Worm (Caenorhabditis elegans) whole organism, midembryonic: ENCODE data around the gene pfd-2.

ENCODE experiments used
- T22C8.4 ChIP-seq: fragments of 200-800 bp; sonication (Bioruptor generic); IDR thresholded peaks from 2 replicates; pipeline ENCODE4 v1.3.6; 2022; ENCODE audit warnings: missing genetic modification characterization, missing compliant biosample characterization
- cog-1 ChIP-seq: sonication (generic microtip); optimal IDR thresholded peaks from 2 replicates; lab custom pipeline; 2016; ENCODE audit warnings: missing genetic modification characterization, missing compliant biosample characterization
- flt-1 ChIP-seq: fragments of 200-800 bp; sonication (Bioruptor generic); IDR thresholded peaks from 2 replicates; pipeline ENCODE4 v1.3.6; 2022; ENCODE audit warnings: missing genetic modification characterization, missing compliant biosample characterization
- klf-2 ChIP-seq: fragments of 200-800 bp; sonication (Bioruptor generic); conservative IDR thresholded peaks from 2 replicates; pipeline ENCODE4 v1.3.6; 2022; ENCODE audit warnings: missing genetic modification reagents, missing genetic modification characterization, missing compliant biosample characterization
- med-1 ChIP-seq: sonication (generic microtip); optimal IDR thresholded peaks from 2 replicates; lab custom pipeline; 2017; ENCODE audit warnings: missing genetic modification characterization, mild to moderate bottlenecking, missing compliant biosample characterization, antibody characterized with exemption, missing genetic modification reagents; ENCODE audit not compliant: insufficient read depth
- ref-1 ChIP-seq: fragments of 200-800 bp; sonication (Bioruptor generic); conservative IDR thresholded peaks from 2 replicates; pipeline ENCODE4 v1.3.6; 2022; ENCODE audit warnings: missing genetic modification reagents, missing genetic modification characterization, missing compliant biosample characterization
- tab-1 ChIP-seq: fragments of 200-800 bp; sonication (Bioruptor generic); IDR thresholded peaks from 2 replicates; pipeline ENCODE4 v1.3.6; 2022; ENCODE audit warnings: missing genetic modification characterization, missing compliant biosample characterization
- ztf-23 ChIP-seq: fragments of 200-800 bp; sonication (Bioruptor generic); IDR thresholded peaks from 2 replicates; pipeline ENCODE4 v1.3.6; 2022; ENCODE audit warnings: missing genetic modification reagents, missing genetic modification characterization, missing compliant biosample characterization
- ztf-29 ChIP-seq: fragments of 200-800 bp; sonication (Bioruptor generic); IDR thresholded peaks from 2 replicates; pipeline ENCODE4 v1.3.6; 2022; ENCODE audit warnings: missing genetic modification reagents, missing genetic modification characterization, missing compliant biosample characterization

DNA sequence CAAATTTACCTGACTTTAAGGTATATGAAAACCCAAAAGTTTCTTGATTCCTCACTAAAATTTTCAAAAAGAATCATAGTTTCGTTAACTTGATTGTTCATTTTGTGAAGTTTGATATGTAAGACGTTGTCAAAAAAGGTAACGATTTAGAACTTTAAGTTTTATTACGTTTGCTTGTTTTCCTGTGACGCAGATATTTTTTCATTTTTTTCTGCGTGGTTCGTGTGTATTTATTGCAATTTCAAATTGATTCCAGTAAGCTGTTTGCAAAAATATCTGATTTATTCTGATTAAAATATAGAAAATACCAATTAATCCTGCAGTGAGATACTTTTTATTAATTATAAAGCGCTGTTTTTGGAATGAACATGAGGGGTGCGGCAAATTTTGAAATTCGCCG, 10.5 kb upstream of the pfd-2 start, which contains the start of gene srw-40:
- TF ChIP-seq cog-1 (tag; lab: Kevin White, UChicago): no peak
- no peak for TF ChIP-seq med-1 (GFP tag; lab: Kevin White, UChicago)
- TF ChIP-seq T22C8.4 (GFP tag; lab: Robert Waterston, UW): no peak
- TF ChIP-seq flt-1 (GFP tag; lab: Robert Waterston, UW): no peak
- TF ChIP-seq ztf-29 (GFP tag; lab: Robert Waterston, UW): no peak
- no peak for TF ChIP-seq tab-1 (GFP tag; lab: Robert Waterston, UW)
- no peak for TF ChIP-seq ztf-23
- no peak for TF ChIP-seq ref-1 (GFP tag; lab: Robert Waterston, UW)
- TF ChIP-seq klf-2 (GFP tag; lab: Robert Waterston, UW): no peak
